Worm (Caenorhabditis elegans) whole organism, young adult: ENCODE results near the gene W04E12.5.

Source experiments
- B0019.2 ChIP-seq: fragments of 200-800 bp; sonication (Bioruptor generic); conservative IDR thresholded peaks from 2 replicates; pipeline ENCODE4 v1.3.6; 2022; ENCODE audit warnings: missing genetic modification reagents, missing genetic modification characterization, missing compliant biosample characterization
- F52B5.7 ChIP-seq: sonication (generic microtip); optimal IDR thresholded peaks from 2 replicates; lab custom pipeline; 2016; ENCODE audit warnings: mild to moderate bottlenecking, missing genetic modification characterization, missing compliant biosample characterization
- F57C9.4 ChIP-seq: sonication (generic microtip); optimal IDR thresholded peaks from 2 replicates; lab custom pipeline; 2017; ENCODE audit warnings: mild to moderate bottlenecking, missing genetic modification characterization, missing compliant biosample characterization
- K11D2.4 ChIP-seq: fragments of 200-800 bp; sonication (Bioruptor generic); IDR thresholded peaks from 2 replicates; pipeline ENCODE4 v1.3.6; 2022; ENCODE audit warnings: missing genetic modification reagents, missing genetic modification characterization, missing compliant biosample characterization
- Y53G8AR.9 ChIP-seq: fragments of 200-800 bp; sonication (Bioruptor generic); conservative IDR thresholded peaks from 2 replicates; pipeline ENCODE4 v1.3.6; 2022; ENCODE audit warnings: missing genetic modification reagents, missing genetic modification characterization, missing compliant biosample characterization
- Y56A3A.18 ChIP-seq: fragments of 200-800 bp; sonication (Bioruptor generic); IDR thresholded peaks from 2 replicates; pipeline ENCODE4 v1.3.6; 2022; ENCODE audit warnings: missing genetic modification reagents, missing genetic modification characterization, missing compliant biosample characterization
- Y79H2A.3 ChIP-seq: fragments of 200-800 bp; sonication (Bioruptor generic); conservative IDR thresholded peaks from 2 replicates; pipeline ENCODE4 v1.3.6; 2022; ENCODE audit warnings: missing genetic modification reagents, missing genetic modification characterization, missing compliant biosample characterization
- ZK185.1 ChIP-seq: sonication (generic microtip); optimal IDR thresholded peaks from 2 replicates; lab custom pipeline; 2016; ENCODE audit warnings: mild to moderate bottlenecking, missing genetic modification characterization, missing compliant biosample characterization; ENCODE audit not compliant: poor library complexity, severe bottlenecking
- akir-1 ChIP-seq: fragments of 200-800 bp; sonication (Bioruptor generic); optimal IDR thresholded peaks from 2 replicates; lab custom pipeline; 2018; ENCODE audit warnings: mild to moderate bottlenecking, missing genetic modification characterization, moderate library complexity, missing compliant biosample characterization
- athp-1 ChIP-seq: sonication (generic microtip); optimal IDR thresholded peaks from 2 replicates; lab custom pipeline; 2017; ENCODE audit warnings: mild to moderate bottlenecking, missing genetic modification characterization, missing compliant biosample characterization
- attf-5 ChIP-seq: fragments of 200-800 bp; sonication (Bioruptor generic); optimal IDR thresholded peaks from 2 replicates; lab custom pipeline; 2018; ENCODE audit warnings: mild to moderate bottlenecking, missing genetic modification characterization, missing compliant biosample characterization
- ccch-3 ChIP-seq: fragments of 200-800 bp; sonication (Bioruptor generic); optimal IDR thresholded peaks from 2 replicates; lab custom pipeline; 2018; ENCODE audit warnings: mild to moderate bottlenecking, missing genetic modification characterization, missing compliant biosample characterization
- cebp-1 ChIP-seq, 2 experiments: fragments of 200-800 bp in 1 of 2; sonication (Bioruptor generic) in 1 of 2; sonication (generic microtip) in 1 of 2; IDR thresholded peaks in 1 of 2; optimal IDR thresholded peaks in 1 of 2; 2 replicates each; pipeline versions ENCODE4 v1.3.6 to Lab custom; 2017 to 2022; ENCODE audit warnings: missing compliant biosample characterization in 2 of 2, missing genetic modification characterization in 2 of 2, mild to moderate bottlenecking in 1 of 2, missing genetic modification reagents in 1 of 2, moderate library complexity in 1 of 2
- dox-1 ChIP-seq: fragments of 200-800 bp; sonication (Bioruptor generic); IDR thresholded peaks from 2 replicates; pipeline ENCODE4 v1.3.6; 2022; ENCODE audit warnings: missing genetic modification reagents, missing genetic modification characterization, missing compliant biosample characterization
- egrh-3 ChIP-seq: fragments of 200-800 bp; sonication (Bioruptor generic); IDR thresholded peaks from 2 replicates; pipeline ENCODE4 v1.3.6; 2022; ENCODE audit warnings: missing genetic modification reagents, missing genetic modification characterization, missing compliant biosample characterization
- ekl-4 ChIP-seq: fragments of 200-800 bp; sonication (Bioruptor generic); IDR thresholded peaks from 2 replicates; pipeline ENCODE4 v1.3.6; 2022; ENCODE audit warnings: missing genetic modification reagents, missing genetic modification characterization, missing compliant biosample characterization
- fkh-3 ChIP-seq: sonication (generic microtip); optimal IDR thresholded peaks from 2 replicates; lab custom pipeline; 2016; ENCODE audit warnings: mild to moderate bottlenecking, missing genetic modification characterization, missing compliant biosample characterization
- gei-17 ChIP-seq: fragments of 200-800 bp; sonication (Bioruptor generic); optimal IDR thresholded peaks from 2 replicates; lab custom pipeline; 2018; ENCODE audit warnings: mild to moderate bottlenecking, missing genetic modification characterization, missing compliant biosample characterization
- him-1 ChIP-seq: sonication (generic microtip); optimal IDR thresholded peaks from 2 replicates; lab custom pipeline; 2016; ENCODE audit warnings: missing genotype, missing genetic modification reagents, missing genetic modification characterization, missing compliant biosample characterization
- hlh-26 ChIP-seq: fragments of 200-800 bp; sonication (Bioruptor generic); conservative IDR thresholded peaks from 2 replicates; pipeline ENCODE4 v1.3.6; 2022; ENCODE audit warnings: missing genetic modification reagents, missing genetic modification characterization, missing compliant biosample characterization
- hmg-1.2 ChIP-seq: fragments of 200-800 bp; sonication (Bioruptor generic); IDR thresholded peaks from 2 replicates; pipeline ENCODE4 v1.3.6; 2022; ENCODE audit warnings: missing genetic modification reagents, missing genetic modification characterization, missing compliant biosample characterization
- hmg-20 ChIP-seq: fragments of 200-800 bp; sonication (Bioruptor generic); IDR thresholded peaks from 2 replicates; pipeline ENCODE4 v1.3.6; 2022; ENCODE audit warnings: missing genetic modification reagents, missing genetic modification characterization, missing compliant biosample characterization
- lag-1 ChIP-seq: fragments of 200-800 bp; sonication (Bioruptor generic); IDR thresholded peaks from 2 replicates; pipeline ENCODE4 v1.3.6; 2022; ENCODE audit warnings: missing genetic modification reagents, missing genetic modification characterization, missing compliant biosample characterization
- let-526 ChIP-seq: fragments of 200-800 bp; sonication (Bioruptor generic); IDR thresholded peaks from 2 replicates; pipeline ENCODE4 v1.3.6; 2022; ENCODE audit warnings: missing genetic modification reagents, missing genetic modification characterization, missing compliant biosample characterization
- lin-26 ChIP-seq: fragments of 200-800 bp; sonication (Bioruptor generic); IDR thresholded peaks from 2 replicates; pipeline ENCODE4 v1.3.6; 2022; ENCODE audit warnings: missing genetic modification reagents, missing genetic modification characterization, missing compliant biosample characterization
- lin-35 ChIP-seq, 3 experiments: fragments of 150-350 bp in 2 of 3; sonication (generic microtip) in 1 of 3; optimal IDR thresholded peaks; 2 replicates each; lab custom pipeline; 2014 to 2018; ENCODE audit warnings: missing biosample characterization in 3 of 3, missing genetic modification characterization in 3 of 3, missing genetic modification reagents in 3 of 3
- lin-54 ChIP-seq: fragments of 200-800 bp; sonication (Bioruptor generic); optimal IDR thresholded peaks from 2 replicates; lab custom pipeline; 2018; ENCODE audit warnings: mild to moderate bottlenecking, missing genetic modification characterization, missing compliant biosample characterization
- lir-1 ChIP-seq: fragments of 200-800 bp; sonication (Bioruptor generic); conservative IDR thresholded peaks from 2 replicates; pipeline ENCODE4 v1.3.6; 2022; ENCODE audit warnings: missing genetic modification reagents, missing genetic modification characterization, missing compliant biosample characterization
- mcd-1 ChIP-seq: fragments of 200-800 bp; sonication (Bioruptor generic); IDR thresholded peaks from 2 replicates; pipeline ENCODE4 v1.3.6; 2022; ENCODE audit warnings: missing genetic modification reagents, missing genetic modification characterization, missing compliant biosample characterization
- nfya-2 ChIP-seq: fragments of 200-800 bp; sonication (Bioruptor generic); IDR thresholded peaks from 2 replicates; pipeline ENCODE4 v1.3.6; 2022; ENCODE audit warnings: missing genetic modification reagents, missing genetic modification characterization, missing compliant biosample characterization
- nhr-27 ChIP-seq: fragments of 200-800 bp; sonication (Bioruptor generic); optimal IDR thresholded peaks from 2 replicates; lab custom pipeline; 2018; ENCODE audit warnings: mild to moderate bottlenecking, missing genetic modification characterization, moderate library complexity, missing compliant biosample characterization
- pha-4 ChIP-seq: fragments of 150-350 bp; sonication (generic microtip); optimal IDR thresholded peaks from 2 replicates; lab custom pipeline; 2014; ENCODE audit warnings: missing biosample characterization, missing genetic modification reagents, missing genetic modification characterization
- rcor-1 ChIP-seq: fragments of 200-800 bp; sonication (Bioruptor generic); IDR thresholded peaks from 2 replicates; pipeline ENCODE4 v1.3.6; 2022; ENCODE audit warnings: missing genetic modification reagents, missing genetic modification characterization, missing compliant biosample characterization
- snpc-1.3 ChIP-seq: sonication (generic microtip); optimal IDR thresholded peaks from 2 replicates; lab custom pipeline; 2017; ENCODE audit warnings: missing genetic modification characterization, mild to moderate bottlenecking, missing compliant biosample characterization, antibody characterized with exemption, moderate library complexity, missing genotype, missing genetic modification reagents; ENCODE audit not compliant: insufficient read depth
- tbp1 ChIP-seq: fragments of 200-800 bp; sonication (Bioruptor generic); optimal IDR thresholded peaks from 2 replicates; lab custom pipeline; 2018; ENCODE audit warnings: mild to moderate bottlenecking, missing genetic modification characterization, missing compliant biosample characterization
- tlf-1 ChIP-seq: fragments of 200-800 bp; sonication (Bioruptor generic); optimal IDR thresholded peaks from 2 replicates; lab custom pipeline; 2018; ENCODE audit warnings: mild to moderate bottlenecking, missing genetic modification characterization, missing compliant biosample characterization
- xnd-1 ChIP-seq: sonication (generic microtip); optimal IDR thresholded peaks from 2 replicates; lab custom pipeline; 2016; ENCODE audit warnings: missing genotype, missing genetic modification reagents, missing genetic modification characterization, missing compliant biosample characterization
- zim-3 ChIP-seq: sonication (generic microtip); optimal IDR thresholded peaks from 2 replicates; lab custom pipeline; 2017; ENCODE audit warnings: mild to moderate bottlenecking, missing genetic modification characterization, moderate library complexity, missing compliant biosample characterization
- ztf-18 ChIP-seq: sonication (generic microtip); optimal IDR thresholded peaks from 2 replicates; lab custom pipeline; 2016; ENCODE audit warnings: missing genotype, mild to moderate bottlenecking, missing genetic modification characterization, missing compliant biosample characterization
- ztf-26 ChIP-seq: sonication (generic microtip); optimal IDR thresholded peaks from 2 replicates; lab custom pipeline; 2017; ENCODE audit warnings: missing genetic modification characterization, missing compliant biosample characterization

W04E12.5 gene

DNA sequence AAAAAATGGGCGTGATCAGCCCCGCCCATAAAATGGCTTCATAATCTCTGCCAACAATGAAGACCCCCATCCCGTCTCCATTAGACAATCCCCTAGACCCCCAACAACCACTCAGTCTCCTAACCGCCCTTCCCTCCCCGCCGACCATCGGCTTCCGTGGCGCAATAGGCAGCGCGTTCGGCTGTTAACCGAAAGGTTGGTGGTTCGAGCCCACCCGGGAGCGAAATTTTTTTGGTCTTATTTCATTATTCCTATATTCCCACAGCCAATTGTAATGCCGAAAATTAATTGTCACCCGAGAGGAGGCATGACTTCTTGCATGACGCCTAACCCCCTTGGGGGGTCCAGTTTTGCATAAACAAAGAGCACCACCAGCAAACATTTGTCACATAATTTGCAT lies 23.1 kb upstream of the W04E12.5 start (continued):
- TF ChIP-seq F52B5.7 (no peak), lir-1 (GFP tag; lab: Robert Waterston, UW) (no peak), lin-35 (GFP tag; optimal IDR thresholded peaks at IDR 0.05; lab: Kevin White, UChicago) (no peak), tlf-1 (no peak), ekl-4 (GFP tag; lab: Robert Waterston, UW) (no peak), hmg-20 (GFP tag; lab: Robert Waterston, UW) (0 out of 2 replicates have a peak, but pooled peaks have one; percentile 43), B0019.2 (no peak), lag-1 (GFP tag; lab: Robert Waterston, UW) (no peak), Y79H2A.3 (GFP tag; lab: Robert Waterston, UW) (no peak), Y53G8AR.9 (GFP tag; lab: Robert Waterston, UW) (no peak)

DNA sequence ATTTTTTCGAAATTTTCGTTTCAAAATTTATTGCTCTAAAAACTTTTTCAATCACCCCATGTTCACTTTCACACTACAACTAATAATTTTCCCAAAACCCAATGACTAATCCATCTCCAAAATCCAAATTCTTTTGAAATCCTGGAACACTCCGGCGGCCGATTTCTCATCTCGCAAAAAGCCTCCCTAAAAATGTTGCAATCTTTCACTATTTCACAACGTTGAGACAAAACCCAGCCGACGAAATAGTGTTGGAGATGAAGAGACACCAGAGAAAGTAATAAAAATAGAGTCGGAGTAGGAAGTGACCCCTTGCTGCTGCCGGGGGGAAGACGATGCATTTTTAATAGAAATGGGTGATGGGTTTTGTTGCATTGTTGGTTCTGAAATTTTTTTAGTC lies 21.4 kb upstream of the W04E12.5 start:
- no peak for TF ChIP-seq him-1
- TF ChIP-seq K11D2.4 (GFP tag; lab: Robert Waterston, UW): no peak
- TF ChIP-seq dox-1 (GFP tag; lab: Robert Waterston, UW): no peak
- 0 out of 2 replicates have a peak, but pooled peaks have one; percentile 13 for TF ChIP-seq cebp-1 (GFP tag; IDR thresholded peaks at IDR 0.05; lab: Robert Waterston, UW)
- peak; percentile 55 for TF ChIP-seq cebp-1 (tag; optimal IDR thresholded peaks at IDR 0.05; lab: Kevin White, UChicago)
- peak; percentile 62 for TF ChIP-seq hmg-1.2 (GFP tag; lab: Robert Waterston, UW)

DNA sequence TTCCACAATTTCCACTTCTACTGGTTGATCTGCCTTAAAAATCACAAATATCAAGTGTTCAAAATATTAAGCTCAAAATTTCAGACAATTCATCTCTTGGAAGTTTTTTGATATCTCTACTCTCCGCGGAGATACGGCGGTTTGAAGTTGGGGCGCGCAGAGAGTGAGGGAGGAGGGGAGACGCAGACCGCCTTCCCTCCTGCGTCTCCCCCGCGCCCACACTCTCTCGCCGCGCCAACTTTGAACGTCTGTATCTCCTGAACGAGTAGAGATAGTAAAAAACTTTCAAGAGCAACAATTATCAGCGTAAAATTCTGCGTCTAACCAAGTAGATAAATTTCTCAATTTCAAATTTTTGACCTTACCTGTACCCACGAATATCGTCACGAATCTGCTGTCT lies 18.0 kb upstream of the W04E12.5 start:
- TF ChIP-seq him-1: no peak
- TF ChIP-seq ccch-3 (GFP tag; lab: Kevin White, UChicago): no peak
- TF ChIP-seq Y53G8AR.9 (GFP tag; lab: Robert Waterston, UW): no peak
- TF ChIP-seq let-526: no peak
- TF ChIP-seq egrh-3 (GFP tag; lab: Robert Waterston, UW): peak; percentile 53; the same call in 1 of the 2 replicates
- peak; percentile 87 for TF ChIP-seq hmg-1.2 (GFP tag; lab: Robert Waterston, UW)
- TF ChIP-seq fkh-3 (tag; lab: Kevin White, UChicago): no peak
- TF ChIP-seq mcd-1 (GFP tag; lab: Robert Waterston, UW): 0 out of 2 replicates have a peak, but pooled peaks have one; percentile 7
- TF ChIP-seq ztf-26: no peak

DNA sequence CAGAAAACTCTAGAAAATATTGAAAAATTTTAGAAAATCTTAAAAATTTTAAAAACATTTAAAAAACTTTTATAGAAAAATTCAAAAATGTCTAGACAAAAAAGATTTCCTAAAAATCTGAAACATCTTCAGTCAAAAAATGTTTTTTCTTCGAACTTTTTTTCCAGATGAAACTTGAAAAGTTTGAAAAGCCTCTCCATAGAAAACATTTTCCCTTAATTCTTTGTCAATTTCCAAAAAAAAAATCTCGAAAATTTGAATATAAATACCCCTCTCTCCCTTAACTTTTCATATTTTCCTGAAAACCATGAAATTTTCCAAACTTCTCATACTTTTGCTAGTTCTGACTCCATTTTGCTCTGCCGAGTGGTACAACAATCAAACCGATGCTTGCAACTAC lies 17.2 kb upstream of the W04E12.5 start, which contains the start of gene Y116F11A.3:
Y116F11A.3 (plus strand) TSS at position 301 of the 400 bp plus-strand sequence.
- no peak for TF ChIP-seq F57C9.4
- TF ChIP-seq snpc-1.3 (tag; lab: Kevin White, UChicago): no peak
- TF ChIP-seq gei-17 (GFP tag; lab: Kevin White, UChicago): no peak
- no peak for TF ChIP-seq pha-4 (tag; lab: Kevin White, UChicago)
- no peak for TF ChIP-seq athp-1 (tag; lab: Kevin White, UChicago)
- TF ChIP-seq let-526: no peak
- no peak for TF ChIP-seq rcor-1 (GFP tag; lab: Robert Waterston, UW)
- TF ChIP-seq lir-1 (GFP tag; lab: Robert Waterston, UW): no peak
- TF ChIP-seq zim-3: no peak

DNA sequence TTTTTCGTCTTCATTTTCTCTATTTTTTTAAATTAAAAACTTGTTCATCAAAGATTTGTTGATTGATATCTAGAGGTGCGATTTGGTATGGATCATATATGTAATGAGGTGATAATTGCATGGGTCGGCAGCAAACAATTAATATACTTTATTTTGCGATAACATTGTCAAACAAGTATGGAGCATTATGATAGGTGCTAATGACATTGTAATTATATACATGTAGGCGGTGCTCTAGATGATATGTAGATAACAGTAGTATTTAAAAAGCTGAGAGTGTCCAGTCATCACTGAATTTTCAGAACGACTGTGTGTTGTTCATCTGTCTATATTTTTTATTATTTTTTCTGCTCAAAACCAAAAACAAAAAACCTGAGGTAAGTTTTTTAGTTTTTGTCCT lies 15.7 kb upstream of the W04E12.5 start, which contains the start of gene Y116F11A.1:
Y116F11A.1 (plus strand) TSS at position 301 of the 400 bp plus-strand sequence.
- TF ChIP-seq ZK185.1 (no peak), nfya-2 (GFP tag; lab: Robert Waterston, UW) (no peak), akir-1 (GFP tag; lab: Kevin White, UChicago) (no peak), xnd-1 (no peak), nhr-27 (no peak), rcor-1 (GFP tag; lab: Robert Waterston, UW) (no peak), attf-5 (GFP tag; lab: Kevin White, UChicago) (no peak), hlh-26 (no peak), ztf-18 (tag; lab: Kevin White, UChicago) (no peak), lin-54 (GFP tag; lab: Kevin White, UChicago) (no peak), Y56A3A.18 (no peak), lin-26 (GFP tag; lab: Robert Waterston, UW) (no peak), tbp1 (GFP tag; lab: Kevin White, UChicago) (no peak)
- TF ChIP-seq, all 124 proteins: peak for 0
